Fruit fly (Drosophila melanogaster) whole organism, embryonic: Measurements from ENCODE around the gene APC4.
A peak's percentile ranks its signal among the peaks of the same experiment; 100 is the strongest.

Experiments
- Asciz ChIP-seq: fragments of 200-800 bp; sonication (Bioruptor generic); optimal IDR thresholded peaks from 2 replicates; lab custom pipeline; 2017; ENCODE audit warnings: missing biosample characterization, mild to moderate bottlenecking, missing genetic modification characterization, missing genetic modification reagents
- BEAF-32 ChIP-seq: fragments of 200-800 bp; sonication (Bioruptor generic); optimal IDR thresholded peaks from 3 replicates; lab custom pipeline; 2017; ENCODE audit warnings: missing biosample characterization, missing genetic modification characterization, mild to moderate bottlenecking, moderate library complexity, missing genetic modification reagents
- CG10366 ChIP-seq: fragments of 200-800 bp; sonication (Bioruptor generic); IDR thresholded peaks from 2 replicates; pipeline ENCODE4 v1.3.6; 2022; ENCODE audit warnings: missing biosample characterization, missing genetic modification characterization
- CG12659 ChIP-seq: fragments of 200-800 bp; sonication (Bioruptor generic); optimal IDR thresholded peaks from 3 replicates; lab custom pipeline; 2017; ENCODE audit warnings: mild to moderate bottlenecking, missing biosample characterization, missing genetic modification reagents, missing genetic modification characterization
- CG14860 ChIP-seq: fragments of 200-800 bp; sonication (Bioruptor generic); IDR thresholded peaks from 3 replicates; pipeline ENCODE4 v1.3.6; 2022; ENCODE audit warnings: missing biosample characterization, missing genetic modification characterization; ENCODE audit not compliant: partially characterized antibody
- CG16813 ChIP-seq: fragments of 200-800 bp; sonication (Bioruptor generic); IDR thresholded peaks from 3 replicates; pipeline ENCODE4 v1.3.6; 2022; ENCODE audit warnings: missing biosample characterization, missing genetic modification characterization; ENCODE audit not compliant: partially characterized antibody
- CG31224 ChIP-seq: fragments of 200-800 bp; sonication (Bioruptor generic); IDR thresholded peaks from 2 replicates; pipeline ENCODE4 v1.3.6; 2022; ENCODE audit warnings: missing biosample characterization, missing genetic modification characterization
- CG31441 ChIP-seq: fragments of 200-800 bp; sonication (Bioruptor generic); IDR thresholded peaks from 2 replicates; pipeline ENCODE4 v1.3.6; 2022; ENCODE audit warnings: missing biosample characterization, missing genetic modification characterization
- CG3407 ChIP-seq: fragments of 200-800 bp; sonication (Bioruptor generic); optimal IDR thresholded peaks from 2 replicates; lab custom pipeline; 2018; ENCODE audit warnings: missing biosample characterization, mild to moderate bottlenecking, missing genetic modification characterization
- CG34224 ChIP-seq: fragments of 200-800 bp; sonication (Bioruptor generic); IDR thresholded peaks from 3 replicates; pipeline ENCODE4 v1.3.6; 2022; ENCODE audit warnings: missing biosample characterization, missing genetic modification characterization; ENCODE audit not compliant: partially characterized antibody
- CG4730 ChIP-seq: fragments of 200-800 bp; sonication (Bioruptor generic); IDR thresholded peaks from 2 replicates; pipeline ENCODE4 v1.3.6; 2022; ENCODE audit warnings: missing biosample characterization, missing genetic modification characterization
- CG6175 ChIP-seq: fragments of 200-800 bp; sonication (Bioruptor generic); IDR thresholded peaks from 3 replicates; pipeline ENCODE4 v1.3.6; 2022; ENCODE audit warnings: missing biosample characterization, missing genetic modification characterization
- CG6254 ChIP-seq: fragments of 200-800 bp; sonication (Bioruptor generic); optimal IDR thresholded peaks from 3 replicates; lab custom pipeline; 2017; ENCODE audit warnings: mild to moderate bottlenecking, missing biosample characterization, missing genetic modification reagents, missing genetic modification characterization
- CG6765 ChIP-seq: fragments of 200-800 bp; sonication (Bioruptor generic); optimal IDR thresholded peaks from 3 replicates; lab custom pipeline; 2017; ENCODE audit warnings: missing biosample characterization, mild to moderate bottlenecking, missing genetic modification characterization
- CG6791 ChIP-seq: fragments of 200-800 bp; sonication (Bioruptor generic); IDR thresholded peaks from 3 replicates; pipeline ENCODE4 v1.3.6; 2022; ENCODE audit warnings: missing biosample characterization, missing genetic modification characterization; ENCODE audit not compliant: partially characterized antibody
- CG6813 ChIP-seq: fragments of 200-800 bp; sonication (Bioruptor generic); optimal IDR thresholded peaks from 2 replicates; lab custom pipeline; 2017; ENCODE audit warnings: missing biosample characterization, missing genetic modification characterization, mild to moderate bottlenecking, moderate library complexity, missing genetic modification reagents
- CG9932 ChIP-seq: fragments of 200-800 bp; sonication (Bioruptor generic); IDR thresholded peaks from 2 replicates; pipeline ENCODE4 v1.3.6; 2022; ENCODE audit warnings: missing biosample characterization, missing genetic modification characterization
- D19B ChIP-seq: fragments of 200-800 bp; sonication (Bioruptor generic); optimal IDR thresholded peaks from 2 replicates; lab custom pipeline; 2017; ENCODE audit warnings: missing biosample characterization, mild to moderate bottlenecking, missing genetic modification characterization
- Dll ChIP-seq: fragments of 200-800 bp; sonication (Bioruptor generic); IDR thresholded peaks from 4 replicates; pipeline ENCODE4 v1.3.6; 2022; ENCODE audit warnings: missing biosample characterization, missing genetic modification characterization; ENCODE audit not compliant: partially characterized antibody
- Doc3 ChIP-seq: fragments of 200-800 bp; sonication (Bioruptor generic); IDR thresholded peaks from 3 replicates; pipeline ENCODE4 v1.3.6; 2022; ENCODE audit warnings: missing biosample characterization, missing genetic modification characterization; ENCODE audit not compliant: partially characterized antibody
- Dp ChIP-seq: fragments of 200-800 bp; sonication (Bioruptor generic); optimal IDR thresholded peaks from 2 replicates; lab custom pipeline; 2018; ENCODE audit warnings: missing biosample characterization, mild to moderate bottlenecking, missing genetic modification characterization, moderate library complexity
- Dref ChIP-seq: fragments of 200-800 bp; sonication (Bioruptor generic); IDR thresholded peaks from 2 replicates; pipeline ENCODE4 v1.3.6; 2022; ENCODE audit warnings: missing biosample characterization, missing genetic modification characterization
- MBD-R2 ChIP-seq: fragments of 200-800 bp; sonication (Bioruptor generic); IDR thresholded peaks from 2 replicates; pipeline ENCODE4 v1.3.6; 2022; ENCODE audit warnings: missing biosample characterization, missing genetic modification characterization
- Myb ChIP-seq: fragments of 200-800 bp; sonication (Bioruptor generic); optimal IDR thresholded peaks from 2 replicates; lab custom pipeline; 2016; ENCODE audit warnings: missing biosample characterization, missing genetic modification characterization
- Opbp ChIP-seq: fragments of 200-800 bp; sonication (Bioruptor generic); IDR thresholded peaks from 3 replicates; pipeline ENCODE4 v1.3.6; 2022; ENCODE audit warnings: missing biosample characterization, missing genetic modification characterization; ENCODE audit not compliant: partially characterized antibody
- Pdp1 ChIP-seq, 2 experiments: fragments of 200-800 bp; sonication (Bioruptor generic); optimal IDR thresholded peaks; 3 replicates each; lab custom pipeline; 2016; ENCODE audit warnings: missing biosample characterization in 2 of 2, missing genetic modification characterization in 2 of 2, mild to moderate bottlenecking in 1 of 2, moderate library complexity in 1 of 2
- Scr ChIP-seq: fragments of 200-800 bp; sonication (Bioruptor generic); IDR thresholded peaks from 2 replicates; pipeline ENCODE4 v1.3.6; 2022; ENCODE audit warnings: missing biosample characterization, missing genetic modification characterization; ENCODE audit not compliant: partially characterized antibody
- Sry-δ ChIP-seq: fragments of 200-800 bp; sonication (Bioruptor generic); optimal IDR thresholded peaks from 2 replicates; lab custom pipeline; 2016; ENCODE audit warnings: missing biosample characterization, missing genetic modification characterization
- Ssrp ChIP-seq: fragments of 200-800 bp; sonication (Bioruptor generic); optimal IDR thresholded peaks from 2 replicates; lab custom pipeline; 2018; ENCODE audit warnings: missing biosample characterization, mild to moderate bottlenecking, missing genetic modification characterization, moderate library complexity
- amos ChIP-seq: fragments of 200-800 bp; sonication (Bioruptor generic); IDR thresholded peaks from 2 replicates; pipeline ENCODE4 v1.3.6; 2022; ENCODE audit warnings: missing biosample characterization, missing genetic modification characterization; ENCODE audit not compliant: partially characterized antibody
- ato ChIP-seq: fragments of 200-800 bp; sonication (Bioruptor generic); IDR thresholded peaks from 2 replicates; pipeline ENCODE4 v1.3.6; 2022; ENCODE audit warnings: missing biosample characterization, missing genetic modification characterization; ENCODE audit not compliant: partially characterized antibody
- chinmo ChIP-seq: fragments of 200-800 bp; sonication (Bioruptor generic); IDR thresholded peaks from 4 replicates; pipeline ENCODE4 v1.3.6; 2022; ENCODE audit warnings: missing biosample characterization, missing genetic modification characterization; ENCODE audit not compliant: partially characterized antibody
- gcm ChIP-seq: fragments of 200-800 bp; sonication (Bioruptor generic); optimal IDR thresholded peaks from 2 replicates; lab custom pipeline; 2019; ENCODE audit warnings: missing biosample characterization, mild to moderate bottlenecking, missing genetic modification characterization, moderate library complexity
- gro ChIP-seq: fragments of 200-800 bp; sonication (Bioruptor generic); optimal IDR thresholded peaks from 2 replicates; lab custom pipeline; 2016; ENCODE audit warnings: missing biosample characterization, missing genetic modification characterization
- inv ChIP-seq: fragments of 200-800 bp; sonication (Bioruptor generic); IDR thresholded peaks from 2 replicates; pipeline ENCODE4 v1.3.6; 2022; ENCODE audit warnings: missing biosample characterization, missing genetic modification characterization; ENCODE audit not compliant: partially characterized antibody
- lbe ChIP-seq: fragments of 200-800 bp; sonication (Bioruptor generic); optimal IDR thresholded peaks from 2 replicates; lab custom pipeline; 2016; ENCODE audit warnings: missing biosample characterization, mild to moderate bottlenecking, missing genetic modification characterization
- nom ChIP-seq: fragments of 200-800 bp; sonication (Bioruptor generic); optimal IDR thresholded peaks from 2 replicates; lab custom pipeline; 2017; ENCODE audit warnings: missing biosample characterization, missing genetic modification characterization, mild to moderate bottlenecking, moderate library complexity, missing genetic modification reagents
- pnt ChIP-seq: fragments of 200-800 bp; sonication (Bioruptor generic); optimal IDR thresholded peaks from 3 replicates; lab custom pipeline; 2016; ENCODE audit warnings: missing biosample characterization, missing genetic modification characterization
- salm ChIP-seq: fragments of 200-800 bp; sonication (Bioruptor generic); optimal IDR thresholded peaks from 2 replicates; lab custom pipeline; 2018; ENCODE audit warnings: missing biosample characterization, mild to moderate bottlenecking, missing genetic modification characterization
- sens ChIP-seq: fragments of 200-800 bp; sonication (Bioruptor generic); peaks from one replicate; lab custom pipeline; 2016; ENCODE audit warnings: missing biosample characterization, missing genetic modification characterization
- sna ChIP-seq: fragments of 200-800 bp; sonication (Bioruptor generic); IDR thresholded peaks from 2 replicates; pipeline ENCODE4 v1.3.6; 2022; ENCODE audit warnings: missing biosample characterization, missing genetic modification characterization; ENCODE audit not compliant: partially characterized antibody
- stwl ChIP-seq: fragments of 200-800 bp; sonication (Bioruptor generic); optimal IDR thresholded peaks from 3 replicates; lab custom pipeline; 2018; ENCODE audit warnings: missing biosample characterization, mild to moderate bottlenecking, missing genetic modification characterization, moderate library complexity
- sug ChIP-seq: fragments of 200-800 bp; optimal IDR thresholded peaks from 2 replicates; lab custom pipeline; 2019; ENCODE audit warnings: missing biosample characterization, mild to moderate bottlenecking, missing genetic modification characterization, moderate library complexity
- tgo ChIP-seq: fragments of 200-800 bp; sonication (Bioruptor generic); IDR thresholded peaks from 3 replicates; pipeline ENCODE4 v1.3.6; 2022; ENCODE audit warnings: missing biosample characterization, missing genetic modification characterization
- tna ChIP-seq: fragments of 200-800 bp; sonication (Bioruptor generic); IDR thresholded peaks from 2 replicates; pipeline ENCODE4 v1.3.6; 2022; ENCODE audit warnings: missing biosample characterization, missing genetic modification characterization; ENCODE audit not compliant: partially characterized antibody
- trem ChIP-seq: fragments of 200-800 bp; optimal IDR thresholded peaks from 3 replicates; lab custom pipeline; 2019; ENCODE audit warnings: missing biosample characterization, mild to moderate bottlenecking, missing genetic modification characterization, moderate library complexity
- tx ChIP-seq: fragments of 200-800 bp; sonication (Bioruptor generic); optimal IDR thresholded peaks from 2 replicates; lab custom pipeline; 2016; ENCODE audit warnings: missing biosample characterization, missing genetic modification characterization
- unc-4 ChIP-seq: fragments of 200-800 bp; sonication (Bioruptor generic); IDR thresholded peaks from 2 replicates; pipeline ENCODE4 v1.3.6; 2022; ENCODE audit warnings: missing biosample characterization, missing genetic modification characterization; ENCODE audit not compliant: partially characterized antibody

APC4 gene

dm6 chrX:9085726-9086125, 3.0 kb downstream of the APC4 start, which contains the start of gene CG32708 (continued):
- TF ChIP-seq inv (GFP tag; lab: Robert Waterston, UW) = peak; percentile 54
- no peak for TF ChIP-seq CG12659 (GFP tag; lab: Kevin White, UChicago)
- TF ChIP-seq amos = peak; percentile 76
- TF ChIP-seq CG34224 (GFP tag; lab: Robert Waterston, UW) = peak; percentile 74
- peak; percentile 46; the same call in 1 of the 2 replicates for TF ChIP-seq CG9932 (GFP tag; lab: Robert Waterston, UW)
- peak; percentile 16 for TF ChIP-seq nom
- peak; percentile 53; the same call in 2 of the 3 replicates for TF ChIP-seq Doc3 (GFP tag; lab: Robert Waterston, UW)
- peak; percentile 48; the same call in 2 of the 3 replicates for TF ChIP-seq CG14860 (GFP tag; lab: Robert Waterston, UW)
- 0 out of 2 replicates have a peak, but pooled peaks have one; percentile 48 for TF ChIP-seq tna (GFP tag; lab: Robert Waterston, UW)
- TF ChIP-seq CG6254 (GFP tag; lab: Kevin White, UChicago) = no peak
- TF ChIP-seq trem (tag; lab: Kevin White, UChicago) = peak; percentile 20
- peak; percentile 65; the same call in 2 of the 3 replicates for TF ChIP-seq CG6791
- peak; percentile 85 for TF ChIP-seq Dref (GFP tag; lab: Robert Waterston, UW)
- no peak for TF ChIP-seq CG3407 (GFP tag; lab: Kevin White, UChicago)
- peak; percentile 69 for TF ChIP-seq BEAF-32
- no peak for TF ChIP-seq pnt (GFP tag; lab: Kevin White, UChicago)
- peak; percentile 86 for TF ChIP-seq Sry-δ (GFP tag; lab: Kevin White, UChicago)
- peak; percentile 68 for TF ChIP-seq CG16813 (GFP tag; lab: Robert Waterston, UW)
- TF ChIP-seq D19B (GFP tag; lab: Kevin White, UChicago) = no peak
- peak; percentile 67; the same call in 2 of the 3 replicates for TF ChIP-seq Opbp
- peak; percentile 80 for TF ChIP-seq sens
- no peak for TF ChIP-seq CG6175 (GFP tag; lab: Robert Waterston, UW)
- peak; percentile 65 for TF ChIP-seq MBD-R2
- no peak for TF ChIP-seq lbe (GFP tag; lab: Kevin White, UChicago)
- no peak for TF ChIP-seq CG4730 (GFP tag; lab: Robert Waterston, UW)
- TF ChIP-seq Dp = peak; percentile 39
- no peak for TF ChIP-seq tx (GFP tag; lab: Kevin White, UChicago)
- TF ChIP-seq salm (tag; lab: Kevin White, UChicago) = no peak
- peak; percentile 75 for TF ChIP-seq Dll
- peak; percentile 66 for TF ChIP-seq sna
- TF ChIP-seq Ssrp (tag; lab: Kevin White, UChicago) = no peak
- peak; percentile 70 for TF ChIP-seq Scr (GFP tag; lab: Robert Waterston, UW)
- peak; percentile 57 for TF ChIP-seq stwl (tag; lab: Kevin White, UChicago)
- TF ChIP-seq CG31224 (GFP tag; lab: Robert Waterston, UW) = no peak
- peak; percentile 79 for TF ChIP-seq unc-4 (GFP tag; lab: Robert Waterston, UW)
- TF ChIP-seq CG31441 (GFP tag; lab: Robert Waterston, UW) = no peak
- TF ChIP-seq ato (GFP tag; lab: Robert Waterston, UW) = peak; percentile 48
- no peak for TF ChIP-seq CG6813 (GFP tag; lab: Kevin White, UChicago)
- peak; percentile 16 for TF ChIP-seq gro (GFP tag; lab: Kevin White, UChicago)
- peak; percentile 2 for TF ChIP-seq sug (tag; lab: Kevin White, UChicago)
- TF ChIP-seq CG10366 (GFP tag; lab: Robert Waterston, UW) = no peak
- peak; percentile 94 for TF ChIP-seq Myb (GFP tag; lab: Kevin White, UChicago)
- no peak for TF ChIP-seq tgo (GFP tag; lab: Robert Waterston, UW)
- 0 out of 4 replicates have a peak, but pooled peaks have one; percentile 77 for TF ChIP-seq chinmo (GFP tag; lab: Robert Waterston, UW)
- TF ChIP-seq CG6765 (GFP tag; lab: Kevin White, UChicago) = no peak
- TF ChIP-seq Pdp1 (GFP tag; optimal IDR thresholded peaks at IDR 0.05; lab: Kevin White, UChicago) = peak in 1 of 2 experiments; percentile 28
- TF ChIP-seq gcm (GFP tag; lab: Kevin White, UChicago) = no peak
- TF ChIP-seq Asciz (GFP tag; lab: Kevin White, UChicago) = no peak
